Fruit fly (Drosophila melanogaster) whole organism, adult: ENCODE results near the gene Naa20B.

Experiments used
- CG33017 ChIP-seq: fragments of 200-800 bp; sonication (Bioruptor generic); optimal IDR thresholded peaks from 2 replicates; lab custom pipeline; 2018; ENCODE audit warnings: missing biosample characterization, mild to moderate bottlenecking, missing genetic modification characterization, moderate library complexity
- CG7045 ChIP-seq: fragments of 200-800 bp; sonication (Bioruptor generic); optimal IDR thresholded peaks from 2 replicates; lab custom pipeline; 2017; ENCODE audit warnings: missing biosample characterization, mild to moderate bottlenecking, missing genetic modification characterization
- CG7101 ChIP-seq: fragments of 200-800 bp; sonication (Bioruptor generic); optimal IDR thresholded peaks from 2 replicates; lab custom pipeline; 2018; ENCODE audit warnings: missing biosample characterization, mild to moderate bottlenecking, missing genetic modification characterization, moderate library complexity
- Mnt ChIP-seq: fragments of 200-800 bp; sonication (Bioruptor generic); optimal IDR thresholded peaks from 2 replicates; lab custom pipeline; 2016; ENCODE audit warnings: missing biosample characterization, mild to moderate bottlenecking, missing genetic modification characterization
- cic ChIP-seq: fragments of 200-800 bp; sonication (Bioruptor generic); optimal IDR thresholded peaks from 2 replicates; lab custom pipeline; 2017; ENCODE audit warnings: missing biosample characterization, mild to moderate bottlenecking, missing genetic modification characterization, moderate library complexity
- kay ChIP-seq: fragments of 200-800 bp; sonication (Bioruptor generic); peaks from one replicate; lab custom pipeline; 2016; ENCODE audit warnings: missing biosample characterization, missing genetic modification characterization, borderline replicate concordance
- toe ChIP-seq: fragments of 200-800 bp; sonication (Bioruptor generic); optimal IDR thresholded peaks from 2 replicates; lab custom pipeline; 2016; ENCODE audit warnings: missing biosample characterization, missing genetic modification characterization

DNA sequence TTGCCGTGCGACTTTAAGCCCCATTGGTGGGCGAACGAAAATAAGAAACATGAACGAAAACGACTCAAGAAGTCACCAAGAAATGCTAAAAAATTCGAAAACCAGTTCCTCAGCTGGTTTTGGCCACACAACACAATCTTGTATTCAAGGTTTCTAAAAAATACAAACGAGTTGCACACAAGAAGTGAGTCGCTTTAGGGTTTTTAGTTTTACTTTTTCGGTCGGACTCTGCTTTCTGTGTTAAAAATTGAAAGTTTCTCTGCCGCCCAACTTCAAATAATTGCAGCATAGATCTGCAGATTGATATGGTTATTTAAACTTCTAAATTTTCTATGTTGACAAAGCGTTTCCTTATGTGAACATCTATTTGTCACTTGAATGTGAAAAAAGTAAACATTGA, 35.3 kb downstream of the Naa20B start, which contains the start of gene CG16824:
- TF ChIP-seq cic (GFP tag; lab: Kevin White, UChicago) = no peak
- TF ChIP-seq CG7045 = no peak
- TF ChIP-seq CG33017 (tag; lab: Kevin White, UChicago) = no peak
- no peak for TF ChIP-seq kay (GFP tag; lab: Kevin White, UChicago)
- TF ChIP-seq toe (GFP tag; lab: Kevin White, UChicago) = no peak
- TF ChIP-seq Mnt = no peak
- TF ChIP-seq CG7101 (tag; lab: Kevin White, UChicago) = no peak
